Worm (Caenorhabditis elegans) whole organism, mixed stage, embryonic: ENCODE measurements around the gene pisy-1.

ENCODE experiments used
- ceh-83 ChIP-seq: fragments of 200-800 bp; sonication (Bioruptor generic); optimal IDR thresholded peaks from 2 replicates; lab custom pipeline; 2018; ENCODE audit warnings: mild to moderate bottlenecking, missing genetic modification characterization, missing compliant biosample characterization
- ces-1 ChIP-seq: fragments of 150-350 bp; optimal IDR thresholded peaks from 2 replicates; lab custom pipeline; 2014; ENCODE audit warnings: missing biosample characterization, missing genetic modification reagents, missing genetic modification characterization
- lin-13 ChIP-seq: fragments of 150-350 bp; optimal IDR thresholded peaks from 2 replicates; lab custom pipeline; 2014; ENCODE audit warnings: missing biosample characterization, missing genetic modification characterization
- lsy-2 ChIP-seq: fragments of 150-350 bp; optimal IDR thresholded peaks from 2 replicates; lab custom pipeline; 2014; ENCODE audit warnings: missing biosample characterization, missing genetic modification characterization
- nhr-12 ChIP-seq: fragments of 150-350 bp; optimal IDR thresholded peaks from 2 replicates; lab custom pipeline; 2014; ENCODE audit warnings: missing biosample characterization, missing genetic modification characterization
- pha-4 ChIP-seq: fragments of 150-350 bp; optimal IDR thresholded peaks from 2 replicates; lab custom pipeline; 2018; ENCODE audit warnings: missing biosample characterization, missing genetic modification reagents, missing genetic modification characterization
- unc-62 ChIP-seq: fragments of 150-350 bp; optimal IDR thresholded peaks from 2 replicates; lab custom pipeline; 2014; ENCODE audit warnings: missing biosample characterization, missing genetic modification reagents, missing genetic modification characterization

ce11 chrII:12787831-12788248 lies 49.7 kb upstream of the pisy-1 start, which contains the start of gene alkb-7:
- TF ChIP-seq pha-4 (no peak), ceh-83 (no peak), lsy-2 (tag; lab: Kevin White, UChicago) (no peak), lin-13 (tag; lab: Kevin White, UChicago) (no peak), unc-62 (no peak), ces-1 (GFP tag; lab: Kevin White, UChicago) (no peak), nhr-12 (tag; lab: Kevin White, UChicago) (no peak)
